Worm (Caenorhabditis elegans): ENCODE measurements around the gene set-2.

- TF ChIP-seq ama-1 (optimal IDR thresholded peaks at IDR 0.05) = no peak
- no peak for TF ChIP-seq B0310.2 (tag; optimal IDR thresholded peaks at IDR 0.05)
- TF ChIP-seq ceh-36 (tag; optimal IDR thresholded peaks at IDR 0.05) = no peak
- TF ChIP-seq ets-7 (tag; optimal IDR thresholded peaks at IDR 0.05) = no peak
- TF ChIP-seq hmg-4 (GFP tag; optimal IDR thresholded peaks at IDR 0.05) = no peak
- TF ChIP-seq ceh-13 (GFP tag; optimal IDR thresholded peaks at IDR 0.05) = no peak
- no peak for TF ChIP-seq hnd-1 (tag; optimal IDR thresholded peaks at IDR 0.05)
- TF ChIP-seq flt-1 (GFP tag; IDR thresholded peaks at IDR 0.05) = no peak
- TF ChIP-seq tbx-11 (GFP tag; IDR thresholded peaks at IDR 0.05) = no peak
- no peak for TF ChIP-seq hmbx-1 (tag; optimal IDR thresholded peaks at IDR 0.05)
Measured at ce11 chrIII:4875663-4876062, 54.3 kb downstream of the set-2 start.
